Worm (Caenorhabditis elegans) whole organism, L1 larva: ENCODE measurements around the gene mob-1.

Experiments used
- C04F5.9 ChIP-seq: sonication (generic microtip); optimal IDR thresholded peaks from 2 replicates; lab custom pipeline; 2016; ENCODE audit warnings: missing genetic modification characterization, missing compliant biosample characterization
- C34B4.2 ChIP-seq: sonication (generic microtip); optimal IDR thresholded peaks from 2 replicates; lab custom pipeline; 2017; ENCODE audit warnings: mild to moderate bottlenecking, missing genetic modification characterization, missing compliant biosample characterization
- F16B12.6 ChIP-seq: fragments of 150-350 bp; optimal IDR thresholded peaks from 2 replicates; lab custom pipeline; 2014; ENCODE audit warnings: missing biosample characterization, missing genetic modification characterization
- ama-1 ChIP-seq: fragments of 150-350 bp; optimal IDR thresholded peaks from 2 replicates; lab custom pipeline; 2014
- blmp-1 ChIP-seq: fragments of 150-350 bp; optimal IDR thresholded peaks from 2 replicates; lab custom pipeline; 2014; ENCODE audit warnings: missing biosample characterization, missing genetic modification characterization
- ceh-63 ChIP-seq: fragments of 200-800 bp; sonication (Bioruptor generic); optimal IDR thresholded peaks from 2 replicates; lab custom pipeline; 2018; ENCODE audit warnings: mild to moderate bottlenecking, missing genetic modification characterization, missing compliant biosample characterization
- ceh-8 ChIP-seq: fragments of 200-800 bp; sonication (Bioruptor generic); optimal IDR thresholded peaks from 2 replicates; lab custom pipeline; 2018; ENCODE audit warnings: mild to moderate bottlenecking, missing genetic modification characterization, moderate library complexity, missing compliant biosample characterization
- ceh-82 ChIP-seq, 3 experiments: fragments of 150-350 bp in 1 of 3; sonication (generic microtip) in 2 of 3; optimal IDR thresholded peaks; 2 replicates each; lab custom pipeline; 2014 to 2017; ENCODE audit warnings: missing biosample characterization in 3 of 3, missing genetic modification characterization in 3 of 3
- ceh-90 ChIP-seq: sonication (generic microtip); optimal IDR thresholded peaks from 2 replicates; lab custom pipeline; 2016; ENCODE audit warnings: missing genetic modification characterization, missing compliant biosample characterization
- ces-1 ChIP-seq: fragments of 150-350 bp; optimal IDR thresholded peaks from 2 replicates; lab custom pipeline; 2014; ENCODE audit warnings: missing biosample characterization, missing genetic modification reagents, missing genetic modification characterization
- dpl-1 ChIP-seq, 3 experiments: fragments of 150-350 bp in 2 of 3; sonication (generic microtip) in 1 of 3; optimal IDR thresholded peaks; 2 replicates each; lab custom pipeline; 2014 to 2017; ENCODE audit warnings: missing biosample characterization in 3 of 3, missing genetic modification characterization in 3 of 3, missing genetic modification reagents in 3 of 3
- egl-13 ChIP-seq: sonication (generic microtip); optimal IDR thresholded peaks from 2 replicates; lab custom pipeline; 2016; ENCODE audit warnings: missing genotype, missing genetic modification reagents, missing genetic modification characterization, missing compliant biosample characterization
- elt-2 ChIP-seq: sonication (generic microtip); optimal IDR thresholded peaks from 2 replicates; lab custom pipeline; 2016; ENCODE audit warnings: missing genetic modification characterization, mild to moderate bottlenecking, inconsistent platforms, missing compliant biosample characterization, missing genetic modification reagents
- fkh-10 ChIP-seq: sonication (generic microtip); optimal IDR thresholded peaks from 2 replicates; lab custom pipeline; 2017; ENCODE audit warnings: missing biosample characterization, missing genetic modification reagents, missing genetic modification characterization
- fkh-4 ChIP-seq: sonication (generic microtip); optimal IDR thresholded peaks from 2 replicates; lab custom pipeline; 2016; ENCODE audit warnings: missing compliant biosample characterization, missing genetic modification characterization, borderline replicate concordance
- fkh-8 ChIP-seq: sonication (generic microtip); optimal IDR thresholded peaks from 2 replicates; lab custom pipeline; 2016; ENCODE audit warnings: mild to moderate bottlenecking, missing genetic modification characterization, missing compliant biosample characterization
- fos-1 ChIP-seq: fragments of 150-350 bp; optimal IDR thresholded peaks from 2 replicates; lab custom pipeline; 2014; ENCODE audit warnings: missing biosample characterization, missing genetic modification characterization
- hlh-17 ChIP-seq: fragments of 200-800 bp; sonication (Bioruptor generic); optimal IDR thresholded peaks from 2 replicates; lab custom pipeline; 2018; ENCODE audit warnings: missing genetic modification characterization, mild to moderate bottlenecking, missing compliant biosample characterization, moderate library complexity, borderline replicate concordance
- hlh-4 ChIP-seq: sonication (generic microtip); optimal IDR thresholded peaks from 2 replicates; lab custom pipeline; 2016; ENCODE audit warnings: mild to moderate bottlenecking, missing genetic modification characterization, missing compliant biosample characterization
- hpl-2 ChIP-seq: fragments of 150-350 bp; optimal IDR thresholded peaks from 2 replicates; lab custom pipeline; 2014; ENCODE audit warnings: missing biosample characterization, missing genetic modification reagents, missing genetic modification characterization
- irx-1 ChIP-seq: sonication (generic microtip); optimal IDR thresholded peaks from 2 replicates; lab custom pipeline; 2016; ENCODE audit warnings: missing genetic modification characterization, missing compliant biosample characterization
- isw-1 ChIP-seq: fragments of 200-800 bp; sonication (Bioruptor generic); IDR thresholded peaks from 2 replicates; pipeline ENCODE4 v1.3.6; 2022; ENCODE audit warnings: missing genetic modification characterization, missing compliant biosample characterization
- jun-1 ChIP-seq: fragments of 150-350 bp; optimal IDR thresholded peaks from 2 replicates; lab custom pipeline; 2014; ENCODE audit warnings: missing biosample characterization, missing genetic modification reagents, missing genetic modification characterization
- lin-13 ChIP-seq: fragments of 150-350 bp; optimal IDR thresholded peaks from 2 replicates; lab custom pipeline; 2014; ENCODE audit warnings: missing biosample characterization, missing genetic modification reagents, missing genetic modification characterization
- lin-15B ChIP-seq: fragments of 150-350 bp; sonication (generic microtip); optimal IDR thresholded peaks from 3 replicates; lab custom pipeline; 2014; ENCODE audit warnings: missing biosample characterization, missing genetic modification characterization
- lsy-2 ChIP-seq, 2 experiments: fragments of 150-350 bp; optimal IDR thresholded peaks; 2 replicates each; lab custom pipeline; 2014; ENCODE audit warnings: missing biosample characterization in 2 of 2, missing genetic modification characterization in 2 of 2
- mab-9 ChIP-seq: fragments of 200-800 bp; sonication (Bioruptor generic); IDR thresholded peaks from 2 replicates; pipeline ENCODE4 v1.3.6; 2022; ENCODE audit warnings: missing genetic modification reagents, missing genetic modification characterization, missing compliant biosample characterization
- mef-2 ChIP-seq: fragments of 150-350 bp; optimal IDR thresholded peaks from 2 replicates; lab custom pipeline; 2014; ENCODE audit warnings: missing biosample characterization, missing genetic modification characterization
- nhr-11 ChIP-seq: fragments of 150-350 bp; optimal IDR thresholded peaks from 2 replicates; lab custom pipeline; 2014; ENCODE audit warnings: missing biosample characterization, missing genetic modification characterization
- nhr-12 ChIP-seq: sonication (generic microtip); optimal IDR thresholded peaks from 2 replicates; lab custom pipeline; 2017; ENCODE audit warnings: missing biosample characterization, missing genetic modification characterization
- nhr-20 ChIP-seq: sonication (generic microtip); optimal IDR thresholded peaks from 2 replicates; lab custom pipeline; 2016; ENCODE audit warnings: mild to moderate bottlenecking, missing genetic modification characterization, missing compliant biosample characterization
- nhr-237 ChIP-seq: fragments of 150-350 bp; optimal IDR thresholded peaks from 2 replicates; lab custom pipeline; 2014; ENCODE audit warnings: missing biosample characterization, missing genetic modification characterization
- nhr-71 ChIP-seq: sonication (generic microtip); optimal IDR thresholded peaks from 2 replicates; lab custom pipeline; 2016; ENCODE audit warnings: mild to moderate bottlenecking, missing genetic modification characterization, moderate library complexity, missing compliant biosample characterization
- nhr-76 ChIP-seq: sonication (generic microtip); optimal IDR thresholded peaks from 2 replicates; lab custom pipeline; 2017; ENCODE audit warnings: missing biosample characterization, missing genetic modification characterization
- nhr-85 ChIP-seq: sonication (generic microtip); peaks from one replicate; lab custom pipeline; 2016; ENCODE audit warnings: missing genetic modification characterization, inconsistent platforms, missing compliant biosample characterization
- pag-3 ChIP-seq: sonication (generic microtip); optimal IDR thresholded peaks from 2 replicates; lab custom pipeline; 2017; ENCODE audit warnings: missing genetic modification characterization, mild to moderate bottlenecking, missing compliant biosample characterization, antibody characterized with exemption, borderline replicate concordance; ENCODE audit not compliant: insufficient read depth
- pax-3 ChIP-seq: fragments of 200-800 bp; sonication (Bioruptor generic); optimal IDR thresholded peaks from 2 replicates; lab custom pipeline; 2018; ENCODE audit warnings: mild to moderate bottlenecking, missing genetic modification characterization, moderate library complexity, missing compliant biosample characterization
- pqm-1 ChIP-seq: sonication (generic microtip); optimal IDR thresholded peaks from 3 replicates; lab custom pipeline; 2017; ENCODE audit warnings: missing biosample characterization, missing genetic modification characterization
- rnt-1 ChIP-seq: sonication (generic microtip); optimal IDR thresholded peaks from 2 replicates; lab custom pipeline; 2016; ENCODE audit warnings: mild to moderate bottlenecking, missing genetic modification characterization, moderate library complexity, missing compliant biosample characterization
- snpc-4 ChIP-seq: fragments of 150-350 bp; optimal IDR thresholded peaks from 2 replicates; lab custom pipeline; 2014; ENCODE audit warnings: missing biosample characterization, missing genetic modification characterization
- sptf-1 ChIP-seq: fragments of 150-350 bp; optimal IDR thresholded peaks from 2 replicates; lab custom pipeline; 2014; ENCODE audit warnings: missing biosample characterization, missing genetic modification characterization
- tbx-2 ChIP-seq: sonication (generic microtip); optimal IDR thresholded peaks from 2 replicates; lab custom pipeline; 2016; ENCODE audit warnings: missing genetic modification characterization, missing compliant biosample characterization
- tlp-1 ChIP-seq: fragments of 150-350 bp; optimal IDR thresholded peaks from 2 replicates; lab custom pipeline; 2014; ENCODE audit warnings: missing biosample characterization, missing genetic modification characterization
- unc-130 ChIP-seq: fragments of 150-350 bp; optimal IDR thresholded peaks from 2 replicates; lab custom pipeline; 2017; ENCODE audit warnings: missing biosample characterization, missing genetic modification characterization, inconsistent platforms
- unc-30 ChIP-seq: sonication (generic microtip); optimal IDR thresholded peaks from 2 replicates; lab custom pipeline; 2017; ENCODE audit warnings: missing biosample characterization, missing genetic modification characterization
- unc-62 ChIP-seq: fragments of 150-350 bp; optimal IDR thresholded peaks from 2 replicates; lab custom pipeline; 2014; ENCODE audit warnings: missing biosample characterization, missing genetic modification reagents, missing genetic modification characterization
- unc-86 ChIP-seq: sonication (generic microtip); optimal IDR thresholded peaks from 2 replicates; lab custom pipeline; 2016; ENCODE audit warnings: missing genetic modification characterization, missing compliant biosample characterization
- xbp-1 ChIP-seq: sonication (generic microtip); optimal IDR thresholded peaks from 2 replicates; lab custom pipeline; 2016; ENCODE audit warnings: missing genetic modification characterization, missing compliant biosample characterization
- zag-1 ChIP-seq: fragments of 150-350 bp; optimal IDR thresholded peaks from 2 replicates; lab custom pipeline; 2014; ENCODE audit warnings: missing biosample characterization, missing genetic modification characterization
- zip-4 ChIP-seq: fragments of 200-800 bp; sonication (Bioruptor generic); optimal IDR thresholded peaks from 2 replicates; lab custom pipeline; 2018; ENCODE audit warnings: mild to moderate bottlenecking, missing genetic modification characterization, moderate library complexity, missing compliant biosample characterization
- ztf-11 ChIP-seq, 2 experiments: sonication (generic microtip); optimal IDR thresholded peaks; 2 replicates each; lab custom pipeline; 2016 to 2017; ENCODE audit warnings: missing genetic modification characterization in 2 of 2, missing biosample characterization in 1 of 2, missing compliant biosample characterization in 1 of 2
- ztf-4 ChIP-seq: fragments of 150-350 bp; optimal IDR thresholded peaks from 2 replicates; lab custom pipeline; 2014; ENCODE audit warnings: missing biosample characterization, missing genetic modification characterization

The mob-1 gene

DNA sequence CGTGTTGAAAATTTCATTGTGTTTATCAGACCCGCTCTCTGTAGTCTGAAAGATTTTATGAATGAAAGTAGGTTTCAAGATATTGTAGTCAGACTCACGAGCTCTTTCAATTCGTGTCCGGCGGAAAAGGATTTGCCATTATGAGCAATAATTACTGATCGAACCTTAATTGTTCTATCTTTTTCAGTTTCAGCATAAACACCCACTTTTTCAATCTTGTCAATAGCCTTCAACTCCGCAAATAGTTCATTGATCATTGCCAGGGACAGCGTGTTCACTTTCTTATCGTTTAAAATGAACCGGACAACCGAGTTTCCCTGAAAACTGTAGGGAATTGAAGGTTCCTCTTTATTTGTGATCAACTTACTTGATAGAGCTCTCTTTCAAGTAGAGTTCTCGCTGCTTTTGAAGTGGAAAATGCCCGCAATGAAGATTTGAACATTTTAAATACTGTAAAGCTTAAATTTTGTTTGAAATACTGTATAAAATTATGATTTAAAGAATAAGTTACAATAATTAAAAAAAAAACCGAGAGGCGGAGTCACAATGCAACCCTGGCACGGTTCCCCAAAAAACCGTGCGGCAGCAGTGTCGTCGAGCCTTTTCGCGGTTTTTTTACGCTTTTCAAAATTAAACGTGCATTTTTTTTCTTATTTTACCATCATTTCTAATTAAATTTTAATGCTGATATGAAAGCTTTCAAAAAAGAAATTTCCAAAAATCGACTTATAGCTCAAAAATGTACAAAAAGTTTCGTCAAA, 4.3 kb upstream of the mob-1 start, which contains the start of gene ech-2 (continued):
- no peak for TF ChIP-seq ces-1 (GFP tag; lab: Kevin White, UChicago)
- TF ChIP-seq ama-1 (lab: Kevin White, UChicago): no peak
- no peak for TF ChIP-seq fos-1 (tag; lab: Kevin White, UChicago)
- TF ChIP-seq isw-1 (GFP tag; lab: Robert Waterston, UW): no peak
- TF ChIP-seq pqm-1 (tag; lab: Kevin White, UChicago): no peak
- no peak for TF ChIP-seq hlh-17 (GFP tag; lab: Kevin White, UChicago)
- TF ChIP-seq irx-1 (tag; lab: Kevin White, UChicago): no peak
- no peak for TF ChIP-seq nhr-85 (tag; lab: Kevin White, UChicago)
- peak in 1 of 3 experiments; percentile 20 for TF ChIP-seq ceh-82 (tag; optimal IDR thresholded peaks at IDR 0.05; lab: Kevin White, UChicago)
- no peak for TF ChIP-seq fkh-10 (GFP tag; lab: Kevin White, UChicago)
- no peak for TF ChIP-seq unc-30
- no peak for TF ChIP-seq ceh-8 (GFP tag; lab: Kevin White, UChicago)
- TF ChIP-seq tbx-2: no peak
- no peak for TF ChIP-seq unc-86 (tag; lab: Kevin White, UChicago)
- no peak for TF ChIP-seq tlp-1 (tag; lab: Kevin White, UChicago)
- TF ChIP-seq sptf-1: no peak
- TF ChIP-seq ceh-63 (GFP tag; lab: Kevin White, UChicago): no peak
- peak; percentile 41 for TF ChIP-seq blmp-1 (tag; lab: Kevin White, UChicago)
- TF ChIP-seq lsy-2 (tag; optimal IDR thresholded peaks at IDR 0.05; lab: Kevin White, UChicago): peak; percentile 39 to 40
- TF ChIP-seq nhr-20: no peak
- no peak for TF ChIP-seq nhr-12 (tag; lab: Kevin White, UChicago)
- no peak for TF ChIP-seq hlh-4
- TF ChIP-seq egl-13 (tag; lab: Kevin White, UChicago): no peak
- TF ChIP-seq unc-62 (GFP tag; lab: Kevin White, UChicago): no peak
- TF ChIP-seq nhr-71 (tag; lab: Kevin White, UChicago): peak; percentile 0
- no peak for TF ChIP-seq C34B4.2 (tag; lab: Kevin White, UChicago)
- TF ChIP-seq fkh-4: no peak
- TF ChIP-seq unc-130: no peak
- TF ChIP-seq ztf-11 (tag; optimal IDR thresholded peaks at IDR 0.05; lab: Kevin White, UChicago): no peak
- no peak for TF ChIP-seq C04F5.9
- TF ChIP-seq elt-2: no peak
- no peak for TF ChIP-seq pax-3 (tag; lab: Kevin White, UChicago)
- no peak for TF ChIP-seq mab-9 (GFP tag; lab: Robert Waterston, UW)
- no peak for TF ChIP-seq nhr-76 (tag; lab: Kevin White, UChicago)
- TF ChIP-seq pag-3 (tag; lab: Kevin White, UChicago): no peak

DNA sequence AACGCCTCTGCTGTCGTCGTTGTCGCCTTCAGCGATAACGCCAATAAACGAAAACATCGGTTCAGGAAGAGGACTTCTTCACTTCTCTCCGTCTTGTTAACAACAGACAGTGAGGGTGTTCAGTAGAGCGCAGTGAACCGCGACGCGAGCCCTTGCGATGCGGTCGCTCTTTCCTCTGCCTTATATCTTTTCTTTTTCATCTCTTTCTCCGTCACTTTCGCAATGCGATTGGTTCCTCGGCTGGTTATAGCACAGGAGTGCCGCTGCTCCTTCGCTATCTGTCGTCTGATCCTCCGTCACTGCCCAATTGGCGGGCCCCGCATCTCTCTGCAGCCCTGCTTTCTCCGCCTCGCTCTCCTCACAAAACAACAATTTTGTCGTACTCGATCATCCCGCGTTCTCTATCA, 3.2 kb upstream of the mob-1 start:
- no peak for TF ChIP-seq F16B12.6 (tag; lab: Kevin White, UChicago)
- peak; percentile 76 for TF ChIP-seq jun-1
- TF ChIP-seq lin-15B (tag; lab: Kevin White, UChicago): peak; percentile 64
- no peak for TF ChIP-seq sptf-1
- no peak for TF ChIP-seq nhr-11 (tag; lab: Kevin White, UChicago)
- no peak for TF ChIP-seq nhr-237 (tag; lab: Kevin White, UChicago)
- no peak for TF ChIP-seq zip-4
- no peak for TF ChIP-seq ztf-4
- TF ChIP-seq fkh-4: no peak
- peak; percentile 50 for TF ChIP-seq mef-2
- TF ChIP-seq lin-13 (GFP tag; lab: Kevin White, UChicago): peak; percentile 44
- peak; percentile 91 for TF ChIP-seq fkh-8 (tag; lab: Kevin White, UChicago)
- TF ChIP-seq zag-1: no peak
- no peak for TF ChIP-seq hpl-2
- TF ChIP-seq nhr-76 (tag; lab: Kevin White, UChicago): no peak
- peak; percentile 51 for TF ChIP-seq egl-13 (tag; lab: Kevin White, UChicago)
- TF ChIP-seq dpl-1 (GFP tag; optimal IDR thresholded peaks at IDR 0.05; lab: Kevin White, UChicago): peak; percentile 9 to 63 (median 51)
- TF ChIP-seq xbp-1 (tag; lab: Kevin White, UChicago): peak; percentile 62
- TF ChIP-seq snpc-4 (tag; lab: Kevin White, UChicago): peak; percentile 14
- TF ChIP-seq ceh-90: no peak
- peak; percentile 15 for TF ChIP-seq irx-1 (tag; lab: Kevin White, UChicago)
- TF ChIP-seq ceh-8 (GFP tag; lab: Kevin White, UChicago): no peak
- TF ChIP-seq rnt-1 (tag; lab: Kevin White, UChicago): peak; percentile 62
